Fruit fly (Drosophila melanogaster): ENCODE results near the gene Met.

The Met gene

dm6 chrX:11611645-11612079 lies 4.3 kb upstream of the Met start, which contains the start of the genes CG2247 and CG1703:
TSS of gene CG2247 (minus strand) at chrX:11611652.
TSS of gene CG1703 (plus strand) at chrX:11611927.
- TF ChIP-seq CG17801 (GFP tag; optimal IDR thresholded peaks at IDR 0.05; ENCODE audit: partially characterized antibody) = peak; percentile 38

- TF ChIP-seq CG17801 (GFP tag; optimal IDR thresholded peaks at IDR 0.05; ENCODE audit: partially characterized antibody) = no peak
Observed at dm6 chrX:11616496-11616952, 600 bp downstream of the Met start.

dm6 chrX:11619617-11620016 lies 3.7 kb downstream of the Met start:
- TF ChIP-seq CG17801 (GFP tag; optimal IDR thresholded peaks at IDR 0.05; ENCODE audit: partially characterized antibody) = no peak

- no peak for TF ChIP-seq CG17801 (GFP tag; optimal IDR thresholded peaks at IDR 0.05; ENCODE audit: partially characterized antibody)
Observed at dm6 chrX:11620527-11620926, 4.6 kb downstream of the Met start.

- no peak for TF ChIP-seq CG17801 (GFP tag; optimal IDR thresholded peaks at IDR 0.05; ENCODE audit: partially characterized antibody)
Observed at dm6 chrX:11621315-11621865, 5.5 kb downstream of the Met start.

- peak; percentile 64 for TF ChIP-seq CG17801 (GFP tag; optimal IDR thresholded peaks at IDR 0.05; ENCODE audit: partially characterized antibody)
Observed at dm6 chrX:11621866-11622648, 6.1 kb downstream of the Met start, which contains the start of gene Ptp10D. TSS of gene Ptp10D (plus strand) at chrX:11622015.

- TF ChIP-seq CG17801 (GFP tag; optimal IDR thresholded peaks at IDR 0.05; ENCODE audit: partially characterized antibody) = peak; percentile 96
Observed at dm6 chrX:11622649-11623425, 6.9 kb downstream of the Met start.

- no peak for TF ChIP-seq CG17801 (GFP tag; optimal IDR thresholded peaks at IDR 0.05; ENCODE audit: partially characterized antibody)
Observed at dm6 chrX:11628986-11629571, 13.2 kb downstream of the Met start.

dm6 chrX:11631704-11632103 lies 15.8 kb downstream of the Met start:
- TF ChIP-seq CG17801 (GFP tag; optimal IDR thresholded peaks at IDR 0.05; ENCODE audit: partially characterized antibody) = no peak

- TF ChIP-seq CG17801 (GFP tag; optimal IDR thresholded peaks at IDR 0.05; ENCODE audit: partially characterized antibody) = no peak
Observed at dm6 chrX:11640477-11640876, 24.6 kb downstream of the Met start.

- no peak for TF ChIP-seq CG17801 (GFP tag; optimal IDR thresholded peaks at IDR 0.05; ENCODE audit: partially characterized antibody)
Observed at dm6 chrX:11643227-11643626, 27.3 kb downstream of the Met start.

dm6 chrX:11644530-11645080 lies 28.7 kb downstream of the Met start:
- TF ChIP-seq CG17801 (GFP tag; optimal IDR thresholded peaks at IDR 0.05; ENCODE audit: partially characterized antibody) = no peak

dm6 chrX:11651420-11651819 lies 35.5 kb downstream of the Met start:
- no peak for TF ChIP-seq CG17801 (GFP tag; optimal IDR thresholded peaks at IDR 0.05; ENCODE audit: partially characterized antibody)

dm6 chrX:11652991-11653390 lies 37.1 kb downstream of the Met start:
- TF ChIP-seq CG17801 (GFP tag; optimal IDR thresholded peaks at IDR 0.05; ENCODE audit: partially characterized antibody) = no peak

dm6 chrX:11657140-11657539 lies 41.2 kb downstream of the Met start:
- TF ChIP-seq CG17801 (GFP tag; optimal IDR thresholded peaks at IDR 0.05; ENCODE audit: partially characterized antibody) = no peak

Data from ovary, adult (tissue).